Fruit fly (Drosophila melanogaster) whole organism, pupa: ENCODE results near the gene CG32071.
A peak's percentile ranks its signal among the peaks of the same experiment; 100 is the strongest.

Experiments
- CG10348 ChIP-seq: fragments of 200-800 bp; sonication (Bioruptor generic); IDR thresholded peaks from 2 replicates; pipeline ENCODE4 v1.3.6; 2022; ENCODE audit warnings: missing biosample characterization, missing genetic modification characterization
- CG12605 ChIP-seq: fragments of 200-800 bp; sonication (Bioruptor generic); IDR thresholded peaks from 2 replicates; pipeline ENCODE4 v1.3.6; 2022; ENCODE audit warnings: missing biosample characterization, missing genetic modification characterization
- CG13204 ChIP-seq: fragments of 200-800 bp; sonication (Bioruptor generic); optimal IDR thresholded peaks from 2 replicates; lab custom pipeline; 2018; ENCODE audit warnings: missing biosample characterization, mild to moderate bottlenecking, missing genetic modification characterization, moderate library complexity
- CG14655 ChIP-seq: fragments of 200-800 bp; sonication (Bioruptor generic); optimal IDR thresholded peaks from 3 replicates; lab custom pipeline; 2017; ENCODE audit warnings: mild to moderate bottlenecking, missing biosample characterization, missing genetic modification reagents, missing genetic modification characterization
- CG15710 ChIP-seq: fragments of 200-800 bp; sonication (Bioruptor generic); optimal IDR thresholded peaks from 2 replicates; lab custom pipeline; 2018; ENCODE audit warnings: missing biosample characterization, mild to moderate bottlenecking, missing genetic modification characterization, moderate library complexity
- CG17806 ChIP-seq: fragments of 200-800 bp; sonication (Bioruptor generic); optimal IDR thresholded peaks from 2 replicates; lab custom pipeline; 2018; ENCODE audit warnings: missing biosample characterization, mild to moderate bottlenecking, missing genetic modification characterization, moderate library complexity
- CG32121 ChIP-seq: fragments of 200-800 bp; sonication (Bioruptor generic); IDR thresholded peaks from 2 replicates; pipeline ENCODE4 v1.3.6; 2022; ENCODE audit warnings: missing biosample characterization, missing genetic modification characterization
- CG34367 ChIP-seq: fragments of 200-800 bp; sonication (Bioruptor generic); optimal IDR thresholded peaks from 2 replicates; lab custom pipeline; 2018; ENCODE audit warnings: missing biosample characterization, mild to moderate bottlenecking, missing genetic modification characterization
- CG4496 ChIP-seq: fragments of 200-800 bp; sonication (Bioruptor generic); IDR thresholded peaks from 3 replicates; pipeline ENCODE4 v1.3.6; 2022; ENCODE audit warnings: missing biosample characterization, missing genetic modification characterization
- CG8159 ChIP-seq: fragments of 200-800 bp; sonication (Bioruptor generic); optimal IDR thresholded peaks from 3 replicates; lab custom pipeline; 2018; ENCODE audit warnings: missing biosample characterization, mild to moderate bottlenecking, missing genetic modification characterization, moderate library complexity
- CG8301 ChIP-seq: fragments of 200-800 bp; sonication (Bioruptor generic); optimal IDR thresholded peaks from 2 replicates; lab custom pipeline; 2018; ENCODE audit warnings: missing biosample characterization, mild to moderate bottlenecking, missing genetic modification characterization
- CG9948 ChIP-seq: fragments of 200-800 bp; sonication (Bioruptor generic); optimal IDR thresholded peaks from 2 replicates; lab custom pipeline; 2018; ENCODE audit warnings: missing biosample characterization, mild to moderate bottlenecking, missing genetic modification characterization, moderate library complexity
- D1 ChIP-seq: fragments of 200-800 bp; sonication (Bioruptor generic); optimal IDR thresholded peaks from 2 replicates; lab custom pipeline; 2018; ENCODE audit warnings: missing biosample characterization, mild to moderate bottlenecking, missing genetic modification characterization, moderate library complexity
- EcR ChIP-seq: fragments of 200-800 bp; sonication (Bioruptor generic); optimal IDR thresholded peaks from 3 replicates; lab custom pipeline; 2019; ENCODE audit warnings: missing biosample characterization, missing genetic modification characterization, mild to moderate bottlenecking, moderate library complexity, missing genetic modification reagents
- Ets98B ChIP-seq: fragments of 200-800 bp; sonication (Bioruptor generic); IDR thresholded peaks from 2 replicates; pipeline ENCODE4 v1.3.6; 2022; ENCODE audit warnings: missing biosample characterization, missing genetic modification characterization
- Pif1A ChIP-seq: fragments of 200-800 bp; sonication (Bioruptor generic); optimal IDR thresholded peaks from 3 replicates; lab custom pipeline; 2016; ENCODE audit warnings: missing biosample characterization, missing genetic modification characterization
- Pif1B ChIP-seq: fragments of 200-800 bp; sonication (Bioruptor generic); optimal IDR thresholded peaks from 3 replicates; lab custom pipeline; 2016; ENCODE audit warnings: missing biosample characterization, missing genetic modification characterization
- Snoo ChIP-seq: fragments of 200-800 bp; sonication (Bioruptor generic); optimal IDR thresholded peaks from 3 replicates; lab custom pipeline; 2017; ENCODE audit warnings: missing biosample characterization, mild to moderate bottlenecking, missing genetic modification characterization, inconsistent platforms
- fd96Ca ChIP-seq: fragments of 200-800 bp; sonication (Bioruptor generic); IDR thresholded peaks from 3 replicates; pipeline ENCODE4 v1.3.6; 2022; ENCODE audit warnings: missing biosample characterization, missing genetic modification characterization
- gl ChIP-seq: fragments of 200-800 bp; sonication (Bioruptor generic); optimal IDR thresholded peaks from 2 replicates; lab custom pipeline; 2018; ENCODE audit warnings: missing biosample characterization, mild to moderate bottlenecking, missing genetic modification characterization
- rn ChIP-seq: fragments of 200-800 bp; sonication (Bioruptor generic); IDR thresholded peaks from 2 replicates; pipeline ENCODE4 v1.3.6; 2022; ENCODE audit warnings: missing biosample characterization, missing genetic modification characterization

CG32071 gene

DNA sequence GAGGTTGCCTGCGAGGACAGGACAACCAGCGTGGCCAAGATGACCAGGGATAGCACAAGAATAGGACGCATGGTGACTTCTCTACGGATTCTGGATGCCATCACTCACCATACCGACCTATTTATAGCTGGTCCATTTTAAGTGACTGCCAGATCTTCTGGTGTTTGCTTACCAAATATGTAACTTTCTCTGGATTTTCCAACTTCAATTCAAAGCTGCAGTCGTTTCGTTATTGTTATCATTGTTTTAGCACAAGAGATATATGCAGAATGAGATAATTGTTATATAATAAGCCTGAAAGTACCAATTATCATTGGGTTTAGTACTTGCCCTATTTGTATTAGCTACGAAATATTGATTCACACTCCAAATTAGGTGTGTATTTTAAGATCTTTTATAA, at the start of gene CG32071:
CG32071 (minus strand) TSS at position 101 of the 400 bp plus-strand sequence.
- TF ChIP-seq CG34367 (tag; lab: Kevin White, UChicago) (no peak), CG12605 (GFP tag; lab: Robert Waterston, UW) (no peak), CG8159 (tag; lab: Kevin White, UChicago) (no peak), CG4496 (GFP tag; lab: Robert Waterston, UW) (no peak), CG32121 (GFP tag; lab: Robert Waterston, UW) (no peak), Pif1A (GFP tag; lab: Kevin White, UChicago) (no peak), fd96Ca (no peak), CG17806 (tag; lab: Kevin White, UChicago) (no peak), CG13204 (GFP tag; lab: Kevin White, UChicago) (no peak), CG10348 (no peak), EcR (GFP tag; lab: Kevin White, UChicago) (no peak)

dm6 chr3L:11150735-11151287, 47.1 kb upstream of the CG32071 start, which contains the start of gene CG6216:
TSS of gene CG6216 (minus strand) at chr3L:11150785.
- no peak for TF ChIP-seq rn (GFP tag; lab: Robert Waterston, UW)
- no peak for TF ChIP-seq CG14655 (GFP tag; lab: Kevin White, UChicago)
- TF ChIP-seq CG34367 (tag; lab: Kevin White, UChicago) = no peak
- TF ChIP-seq Snoo (tag; lab: Kevin White, UChicago) = peak; percentile 77

- TF ChIP-seq CG17806 (tag; lab: Kevin White, UChicago) = peak; percentile 88
- peak; percentile 68 for TF ChIP-seq Pif1A (GFP tag; lab: Kevin White, UChicago)
- peak; percentile 88 for TF ChIP-seq CG8159 (tag; lab: Kevin White, UChicago)
- peak; percentile 61; the same call in 1 of the 3 replicates for TF ChIP-seq fd96Ca
- TF ChIP-seq rn (GFP tag; lab: Robert Waterston, UW) = no peak; the same call in 1 of the 2 replicates
- TF ChIP-seq EcR (GFP tag; lab: Kevin White, UChicago) = peak; percentile 21
- TF ChIP-seq Snoo (tag; lab: Kevin White, UChicago) = no peak
- peak; percentile 65 for TF ChIP-seq D1
- peak; percentile 68 for TF ChIP-seq Ets98B
- no peak for TF ChIP-seq CG10348
- peak; percentile 85 for TF ChIP-seq CG8301
- TF ChIP-seq CG34367 (tag; lab: Kevin White, UChicago) = peak; percentile 76
- TF ChIP-seq CG13204 (GFP tag; lab: Kevin White, UChicago) = peak; percentile 59
- peak; percentile 64 for TF ChIP-seq Pif1B
- peak; percentile 81 for TF ChIP-seq CG15710 (tag; lab: Kevin White, UChicago)
- TF ChIP-seq CG32121 (GFP tag; lab: Robert Waterston, UW) = peak; percentile 54; the same call in 1 of the 2 replicates
- TF ChIP-seq CG4496 (GFP tag; lab: Robert Waterston, UW) = peak; percentile 77
- peak; percentile 87 for TF ChIP-seq CG14655 (GFP tag; lab: Kevin White, UChicago)
- TF ChIP-seq CG9948 = peak; percentile 87
- TF ChIP-seq CG12605 (GFP tag; lab: Robert Waterston, UW) = peak; percentile 41
- peak; percentile 66 for TF ChIP-seq gl
These were observed 45.0 kb upstream of the CG32071 start for dm6 chr3L:11148478-11149251.

DNA sequence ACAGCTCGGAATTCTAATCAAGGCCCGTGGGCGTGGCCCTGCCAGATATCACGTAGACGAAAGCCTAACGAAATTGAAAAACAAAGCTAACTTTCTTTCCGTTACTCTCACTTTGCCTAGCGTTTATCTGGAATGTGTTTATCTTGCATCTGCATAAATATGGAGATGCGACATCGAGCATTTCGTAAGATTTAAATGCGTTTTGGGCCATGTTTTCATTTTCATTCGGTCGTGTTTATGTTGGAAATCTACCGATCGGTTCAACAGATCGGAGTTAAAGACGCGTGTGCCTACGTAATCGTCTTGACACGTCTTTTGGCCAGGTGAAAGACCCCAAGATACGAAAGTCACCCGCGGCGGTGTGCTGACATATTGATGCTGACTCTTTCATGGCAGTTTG, 44.0 kb upstream of the CG32071 start:
- TF ChIP-seq CG17806 (tag; lab: Kevin White, UChicago) (no peak), Pif1B (no peak), CG8159 (tag; lab: Kevin White, UChicago) (no peak), CG8301 (no peak), Pif1A (GFP tag; lab: Kevin White, UChicago) (no peak), EcR (GFP tag; lab: Kevin White, UChicago) (no peak), CG32121 (GFP tag; lab: Robert Waterston, UW) (no peak), Ets98B (no peak), CG13204 (GFP tag; lab: Kevin White, UChicago) (no peak), rn (GFP tag; lab: Robert Waterston, UW) (no peak), CG10348 (no peak), CG34367 (tag; lab: Kevin White, UChicago) (no peak), fd96Ca (no peak), gl (no peak), D1 (no peak)

DNA sequence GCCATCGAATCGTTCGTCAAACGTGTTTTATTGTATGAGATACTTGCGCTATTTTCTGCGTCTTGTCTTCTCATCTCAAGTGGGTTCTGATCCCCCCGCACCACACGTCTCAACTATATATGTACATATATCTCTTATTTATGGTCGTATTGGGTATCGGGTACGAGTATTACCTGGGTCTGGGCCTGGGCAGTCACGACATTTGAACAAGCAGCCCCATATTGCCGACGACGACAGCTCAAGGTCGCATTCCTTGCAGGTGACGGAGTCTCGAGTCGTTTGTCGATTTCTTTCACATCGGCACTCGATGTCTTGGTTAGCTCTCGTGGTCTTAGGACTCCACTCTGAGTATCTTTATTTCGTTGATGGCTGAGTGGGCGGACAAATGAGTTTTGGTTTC, 41.4 kb upstream of the CG32071 start:
- TF ChIP-seq CG4496 (GFP tag; lab: Robert Waterston, UW) = no peak
- TF ChIP-seq CG8301 = no peak
- TF ChIP-seq CG13204 (GFP tag; lab: Kevin White, UChicago) = no peak
- no peak for TF ChIP-seq Pif1A (GFP tag; lab: Kevin White, UChicago)
- peak; percentile 31 for TF ChIP-seq EcR (GFP tag; lab: Kevin White, UChicago)

- TF ChIP-seq Ets98B (peak; percentile 45; the same call in 1 of the 2 replicates), CG8301 (no peak), Pif1B (no peak), Pif1A (GFP tag; lab: Kevin White, UChicago) (no peak), CG8159 (tag; lab: Kevin White, UChicago) (no peak), CG34367 (tag; lab: Kevin White, UChicago) (no peak), CG10348 (no peak), CG32121 (GFP tag; lab: Robert Waterston, UW) (no peak), fd96Ca (peak; percentile 65; the same call in 2 of the 3 replicates), CG17806 (tag; lab: Kevin White, UChicago) (no peak), CG12605 (GFP tag; lab: Robert Waterston, UW) (no peak), CG4496 (GFP tag; lab: Robert Waterston, UW) (no peak), CG15710 (tag; lab: Kevin White, UChicago) (no peak), rn (GFP tag; lab: Robert Waterston, UW) (no peak), CG13204 (GFP tag; lab: Kevin White, UChicago) (no peak), EcR (GFP tag; lab: Kevin White, UChicago) (no peak)
These were observed 35.2 kb upstream of the CG32071 start for dm6 chr3L:11138862-11139261.
